Worm (Caenorhabditis elegans) whole organism, young adult: ENCODE results near the gene R02D1.2.

ENCODE experiments used
- B0035.1 ChIP-seq: sonication (generic microtip); optimal IDR thresholded peaks from 2 replicates; lab custom pipeline; 2016; ENCODE audit warnings: missing genetic modification characterization, mild to moderate bottlenecking, missing compliant biosample characterization, missing genotype, missing genetic modification reagents
- B0261.1 ChIP-seq: sonication (generic microtip); optimal IDR thresholded peaks from 2 replicates; lab custom pipeline; 2016; ENCODE audit warnings: mild to moderate bottlenecking, missing genetic modification characterization, moderate library complexity, missing compliant biosample characterization
- D2030.7 ChIP-seq: fragments of 200-800 bp; sonication (Bioruptor generic); IDR thresholded peaks from 2 replicates; pipeline ENCODE4 v1.3.6; 2022; ENCODE audit warnings: missing genetic modification reagents, missing genetic modification characterization, missing compliant biosample characterization
- F37B4.10 ChIP-seq: fragments of 200-800 bp; sonication (Bioruptor generic); IDR thresholded peaks from 2 replicates; pipeline ENCODE4 v1.3.6; 2022; ENCODE audit warnings: missing genetic modification characterization, missing compliant biosample characterization
- F57C9.4 ChIP-seq: sonication (generic microtip); optimal IDR thresholded peaks from 2 replicates; lab custom pipeline; 2017; ENCODE audit warnings: mild to moderate bottlenecking, missing genetic modification characterization, missing compliant biosample characterization
- K11D2.4 ChIP-seq: fragments of 200-800 bp; sonication (Bioruptor generic); IDR thresholded peaks from 2 replicates; pipeline ENCODE4 v1.3.6; 2022; ENCODE audit warnings: missing genetic modification reagents, missing genetic modification characterization, missing compliant biosample characterization
- T07F8.4 ChIP-seq: sonication (generic microtip); optimal IDR thresholded peaks from 2 replicates; lab custom pipeline; 2016; ENCODE audit warnings: mild to moderate bottlenecking, missing genetic modification characterization, moderate library complexity, missing compliant biosample characterization
- Y53G8AR.9 ChIP-seq: fragments of 200-800 bp; sonication (Bioruptor generic); conservative IDR thresholded peaks from 2 replicates; pipeline ENCODE4 v1.3.6; 2022; ENCODE audit warnings: missing genetic modification reagents, missing genetic modification characterization, missing compliant biosample characterization
- Y67H2A.10 ChIP-seq: fragments of 200-800 bp; sonication (Bioruptor generic); conservative IDR thresholded peaks from 2 replicates; pipeline ENCODE4 v1.3.6; 2022; ENCODE audit warnings: missing genetic modification reagents, missing genetic modification characterization, missing compliant biosample characterization
- Y79H2A.3 ChIP-seq: fragments of 200-800 bp; sonication (Bioruptor generic); conservative IDR thresholded peaks from 2 replicates; pipeline ENCODE4 v1.3.6; 2022; ENCODE audit warnings: missing genetic modification reagents, missing genetic modification characterization, missing compliant biosample characterization
- ZK185.1 ChIP-seq: sonication (generic microtip); optimal IDR thresholded peaks from 2 replicates; lab custom pipeline; 2016; ENCODE audit warnings: mild to moderate bottlenecking, missing genetic modification characterization, missing compliant biosample characterization; ENCODE audit not compliant: poor library complexity, severe bottlenecking
- aptf-3 ChIP-seq: fragments of 200-800 bp; sonication (Bioruptor generic); IDR thresholded peaks from 2 replicates; pipeline ENCODE4 v1.3.6; 2022; ENCODE audit warnings: missing genetic modification characterization, missing compliant biosample characterization
- athp-1 ChIP-seq: sonication (generic microtip); optimal IDR thresholded peaks from 2 replicates; lab custom pipeline; 2017; ENCODE audit warnings: mild to moderate bottlenecking, missing genetic modification characterization, missing compliant biosample characterization
- attf-3 ChIP-seq: fragments of 200-800 bp; sonication (Bioruptor generic); conservative IDR thresholded peaks from 2 replicates; pipeline ENCODE4 v1.3.6; 2022; ENCODE audit warnings: missing genetic modification reagents, missing genetic modification characterization, missing compliant biosample characterization
- ceh-79 ChIP-seq: sonication (generic microtip); optimal IDR thresholded peaks from 2 replicates; lab custom pipeline; 2017; ENCODE audit warnings: mild to moderate bottlenecking, missing genetic modification characterization, missing compliant biosample characterization
- dpl-1 ChIP-seq: fragments of 150-350 bp; optimal IDR thresholded peaks from 2 replicates; lab custom pipeline; 2014; ENCODE audit warnings: missing biosample characterization, missing genetic modification reagents, missing genetic modification characterization
- egl-18 ChIP-seq: fragments of 200-800 bp; sonication (Bioruptor generic); IDR thresholded peaks from 2 replicates; pipeline ENCODE4 v1.3.6; 2022; ENCODE audit warnings: missing genetic modification reagents, missing genetic modification characterization, missing compliant biosample characterization
- egl-44 ChIP-seq: fragments of 200-800 bp; sonication (Bioruptor generic); IDR thresholded peaks from 2 replicates; pipeline ENCODE4 v1.3.6; 2022; ENCODE audit warnings: missing genetic modification reagents, missing genetic modification characterization, missing compliant biosample characterization
- ekl-4 ChIP-seq: fragments of 200-800 bp; sonication (Bioruptor generic); IDR thresholded peaks from 2 replicates; pipeline ENCODE4 v1.3.6; 2022; ENCODE audit warnings: missing genetic modification reagents, missing genetic modification characterization, missing compliant biosample characterization
- him-1 ChIP-seq: sonication (generic microtip); optimal IDR thresholded peaks from 2 replicates; lab custom pipeline; 2016; ENCODE audit warnings: missing genotype, missing genetic modification reagents, missing genetic modification characterization, missing compliant biosample characterization
- hlh-26 ChIP-seq: fragments of 200-800 bp; sonication (Bioruptor generic); conservative IDR thresholded peaks from 2 replicates; pipeline ENCODE4 v1.3.6; 2022; ENCODE audit warnings: missing genetic modification reagents, missing genetic modification characterization, missing compliant biosample characterization
- hmg-1.2 ChIP-seq: fragments of 200-800 bp; sonication (Bioruptor generic); IDR thresholded peaks from 2 replicates; pipeline ENCODE4 v1.3.6; 2022; ENCODE audit warnings: missing genetic modification reagents, missing genetic modification characterization, missing compliant biosample characterization
- lin-26 ChIP-seq: fragments of 200-800 bp; sonication (Bioruptor generic); IDR thresholded peaks from 2 replicates; pipeline ENCODE4 v1.3.6; 2022; ENCODE audit warnings: missing genetic modification reagents, missing genetic modification characterization, missing compliant biosample characterization
- madf-3 ChIP-seq: fragments of 200-800 bp; sonication (Bioruptor generic); IDR thresholded peaks from 2 replicates; pipeline ENCODE4 v1.3.6; 2022; ENCODE audit warnings: missing genetic modification reagents, missing genetic modification characterization, missing compliant biosample characterization
- madf-8 ChIP-seq: fragments of 200-800 bp; sonication (Bioruptor generic); conservative IDR thresholded peaks from 2 replicates; pipeline ENCODE4 v1.3.6; 2022; ENCODE audit warnings: missing genetic modification reagents, missing genetic modification characterization, missing compliant biosample characterization
- mel-28 ChIP-seq: sonication (generic microtip); optimal IDR thresholded peaks from 2 replicates; lab custom pipeline; 2016; ENCODE audit warnings: borderline replicate concordance, mild to moderate bottlenecking, missing genetic modification characterization, missing compliant biosample characterization
- nfya-1 ChIP-seq: sonication (generic microtip); optimal IDR thresholded peaks from 2 replicates; lab custom pipeline; 2017; ENCODE audit warnings: antibody characterized with exemption, missing compliant biosample characterization, missing genetic modification characterization, borderline replicate concordance; ENCODE audit not compliant: insufficient read depth
- nhr-90 ChIP-seq: sonication (generic microtip); optimal IDR thresholded peaks from 2 replicates; lab custom pipeline; 2016; ENCODE audit warnings: missing genotype, mild to moderate bottlenecking, missing genetic modification characterization, missing compliant biosample characterization
- repo-1 ChIP-seq: sonication (generic microtip); optimal IDR thresholded peaks from 2 replicates; lab custom pipeline; 2017; ENCODE audit warnings: mild to moderate bottlenecking, missing genetic modification characterization, missing compliant biosample characterization
- rpc-1 ChIP-seq, 2 experiments: fragments of 150-350 bp in 1 of 2; sonication (generic microtip) in 1 of 2; optimal IDR thresholded peaks; 2 replicates each; lab custom pipeline; 2014 to 2018; ENCODE audit warnings: missing biosample characterization in 1 of 2, missing genetic modification characterization in 1 of 2, missing genetic modification reagents in 1 of 2, missing genotype in 1 of 2
- snpc-1.1 ChIP-seq: sonication (generic microtip); optimal IDR thresholded peaks from 2 replicates; lab custom pipeline; 2017; ENCODE audit warnings: missing genetic modification characterization, mild to moderate bottlenecking, missing compliant biosample characterization, antibody characterized with exemption, moderate library complexity, missing genotype, missing genetic modification reagents; ENCODE audit not compliant: insufficient read depth
- snpc-3.4 ChIP-seq: sonication (generic microtip); optimal IDR thresholded peaks from 2 replicates; lab custom pipeline; 2017; ENCODE audit warnings: missing genetic modification characterization, mild to moderate bottlenecking, missing compliant biosample characterization, antibody characterized with exemption, moderate library complexity, missing genotype, missing genetic modification reagents
- sptf-2 ChIP-seq: fragments of 200-800 bp; sonication (Bioruptor generic); optimal IDR thresholded peaks from 2 replicates; lab custom pipeline; 2018; ENCODE audit warnings: mild to moderate bottlenecking, missing genetic modification characterization, missing compliant biosample characterization
- tbp1 ChIP-seq: fragments of 200-800 bp; sonication (Bioruptor generic); optimal IDR thresholded peaks from 2 replicates; lab custom pipeline; 2018; ENCODE audit warnings: mild to moderate bottlenecking, missing genetic modification characterization, missing compliant biosample characterization
- zfh-2 ChIP-seq: fragments of 200-800 bp; sonication (Bioruptor generic); conservative IDR thresholded peaks from 2 replicates; pipeline ENCODE4 v1.3.6; 2022; ENCODE audit warnings: missing genetic modification reagents, missing genetic modification characterization, missing compliant biosample characterization
- ztf-28 ChIP-seq: fragments of 200-800 bp; sonication (Bioruptor generic); IDR thresholded peaks from 2 replicates; pipeline ENCODE4 v1.3.6; 2022; ENCODE audit warnings: missing genetic modification reagents, missing genetic modification characterization, missing compliant biosample characterization

R02D1.2 gene

ce11 chrV:4310414-4310813 is 12.2 kb downstream of the R02D1.2 start:
- TF ChIP-seq B0261.1 (tag; lab: Kevin White, UChicago) (peak; percentile 46), tbp1 (peak; percentile 73), rpc-1 (optimal IDR thresholded peaks at IDR 0.05; lab: Kevin White, UChicago) (peak; percentile 27), rpc-1 (tag; optimal IDR thresholded peaks at IDR 0.05; lab: Kevin White, UChicago) (peak; percentile 67), lin-26 (GFP tag; lab: Robert Waterston, UW) (peak; percentile 67; the same call in 1 of the 2 replicates), D2030.7 (peak; percentile 63)

- no peak for TF ChIP-seq egl-44 (GFP tag; lab: Robert Waterston, UW)
- no peak for TF ChIP-seq Y67H2A.10 (GFP tag; lab: Robert Waterston, UW)
- TF ChIP-seq athp-1 (tag; lab: Kevin White, UChicago): no peak
- TF ChIP-seq F37B4.10 (GFP tag; lab: Robert Waterston, UW): no peak
- no peak for TF ChIP-seq madf-8 (GFP tag; lab: Robert Waterston, UW)
- TF ChIP-seq ztf-28 (GFP tag; lab: Robert Waterston, UW): no peak
- no peak for TF ChIP-seq Y53G8AR.9 (GFP tag; lab: Robert Waterston, UW)
- TF ChIP-seq aptf-3 (GFP tag; lab: Robert Waterston, UW): no peak
- TF ChIP-seq K11D2.4 (GFP tag; lab: Robert Waterston, UW): no peak
- no peak for TF ChIP-seq ceh-79
- no peak for TF ChIP-seq hmg-1.2 (GFP tag; lab: Robert Waterston, UW)
- TF ChIP-seq T07F8.4 (tag; lab: Kevin White, UChicago): no peak
- TF ChIP-seq B0035.1 (tag; lab: Kevin White, UChicago): no peak
- TF ChIP-seq tbp1: no peak
- TF ChIP-seq F57C9.4 (tag; lab: Kevin White, UChicago): no peak
- TF ChIP-seq zfh-2: no peak
These were observed 18.4 kb downstream of the R02D1.2 start for ce11 chrV:4304240-4304639.

- TF ChIP-seq nhr-90 (tag; lab: Kevin White, UChicago) (no peak), K11D2.4 (GFP tag; lab: Robert Waterston, UW) (no peak), ekl-4 (GFP tag; lab: Robert Waterston, UW) (no peak), ZK185.1 (tag; lab: Kevin White, UChicago) (no peak), him-1 (tag; lab: Kevin White, UChicago) (no peak), madf-3 (GFP tag; lab: Robert Waterston, UW) (no peak), nfya-1 (tag; lab: Kevin White, UChicago) (no peak), sptf-2 (GFP tag; lab: Kevin White, UChicago) (no peak), snpc-1.1 (no peak), Y79H2A.3 (GFP tag; lab: Robert Waterston, UW) (no peak), attf-3 (GFP tag; lab: Robert Waterston, UW) (no peak), hlh-26 (GFP tag; lab: Robert Waterston, UW) (no peak), snpc-3.4 (tag; lab: Kevin White, UChicago) (no peak), Y53G8AR.9 (GFP tag; lab: Robert Waterston, UW) (no peak), T07F8.4 (tag; lab: Kevin White, UChicago) (no peak), repo-1 (tag; lab: Kevin White, UChicago) (no peak), dpl-1 (GFP tag; lab: Kevin White, UChicago) (no peak), egl-18 (GFP tag; lab: Robert Waterston, UW) (no peak), mel-28 (no peak)
- TF ChIP-seq, all 124 proteins: peak for 0
These were observed 18.8 kb downstream of the R02D1.2 start for ce11 chrV:4303793-4304192.
